Worm (Caenorhabditis elegans) whole organism, L3 larva: ENCODE measurements around the gene F53A9.6.

Experiments used
- aly-2 ChIP-seq: fragments of 150-350 bp; optimal IDR thresholded peaks from 2 replicates; lab custom pipeline; 2014; ENCODE audit warnings: missing biosample characterization, missing genetic modification characterization
- elt-1 ChIP-seq: fragments of 150-350 bp; optimal IDR thresholded peaks from 2 replicates; lab custom pipeline; 2014; ENCODE audit warnings: missing biosample characterization, missing genetic modification characterization
- zag-1 ChIP-seq: fragments of 150-350 bp; optimal IDR thresholded peaks from 2 replicates; lab custom pipeline; 2014; ENCODE audit warnings: missing biosample characterization, missing genetic modification characterization

- no peak for TF ChIP-seq zag-1 (tag; lab: Kevin White, UChicago)
- no peak for TF ChIP-seq aly-2
- TF ChIP-seq elt-1 (tag; lab: Kevin White, UChicago): no peak
Observed at ce11 chrX:8723840-8724239, 10.2 kb upstream of the F53A9.6 start.
